Fruit fly (Drosophila melanogaster) S2 (cell line): ENCODE measurements around the gene noc.

ENCODE experiments used
- CG8478 ChIP-seq: fragments of >200 bp; optimal IDR thresholded peaks from 2 replicates; lab custom pipeline; 2018
- CTCF ChIP-seq, 2 experiments: fragments of >200 bp; optimal IDR thresholded peaks; 2 replicates each; lab custom pipeline; 2018

The noc gene

dm6 chr2L:14531268-14531863, 40.7 kb downstream of the noc start:
- TF ChIP-seq CG8478 = no peak
- no peak for TF ChIP-seq CTCF (optimal IDR thresholded peaks at IDR 0.05; lab: Kevin White, UChicago)

DNA sequence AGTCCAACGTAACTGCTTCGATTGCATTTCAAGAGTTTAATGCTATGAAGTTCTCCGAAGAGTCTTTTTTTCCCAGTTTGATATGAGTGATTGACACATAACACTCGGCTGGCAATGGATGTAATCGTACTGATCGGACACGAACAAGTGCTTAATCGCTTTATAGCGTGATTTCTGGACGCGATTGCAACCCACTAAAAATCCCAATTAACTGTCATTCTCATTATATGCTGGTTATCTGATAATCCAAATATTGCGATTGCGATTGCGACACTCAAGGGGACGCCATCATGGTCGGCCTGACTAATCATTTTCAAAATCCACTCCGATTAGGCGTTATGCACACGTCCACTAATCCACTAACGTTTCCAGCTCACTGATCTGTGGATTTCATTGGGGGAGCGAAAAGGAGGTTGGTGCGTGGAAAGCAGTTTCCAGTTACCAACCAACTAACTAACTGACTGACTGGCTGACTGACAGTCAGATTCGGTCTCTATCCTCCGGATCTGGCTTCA, 42.2 kb downstream of the noc start:
- no peak for TF ChIP-seq CG8478
- TF ChIP-seq CTCF (optimal IDR thresholded peaks at IDR 0.05; lab: Kevin White, UChicago) = no peak

DNA sequence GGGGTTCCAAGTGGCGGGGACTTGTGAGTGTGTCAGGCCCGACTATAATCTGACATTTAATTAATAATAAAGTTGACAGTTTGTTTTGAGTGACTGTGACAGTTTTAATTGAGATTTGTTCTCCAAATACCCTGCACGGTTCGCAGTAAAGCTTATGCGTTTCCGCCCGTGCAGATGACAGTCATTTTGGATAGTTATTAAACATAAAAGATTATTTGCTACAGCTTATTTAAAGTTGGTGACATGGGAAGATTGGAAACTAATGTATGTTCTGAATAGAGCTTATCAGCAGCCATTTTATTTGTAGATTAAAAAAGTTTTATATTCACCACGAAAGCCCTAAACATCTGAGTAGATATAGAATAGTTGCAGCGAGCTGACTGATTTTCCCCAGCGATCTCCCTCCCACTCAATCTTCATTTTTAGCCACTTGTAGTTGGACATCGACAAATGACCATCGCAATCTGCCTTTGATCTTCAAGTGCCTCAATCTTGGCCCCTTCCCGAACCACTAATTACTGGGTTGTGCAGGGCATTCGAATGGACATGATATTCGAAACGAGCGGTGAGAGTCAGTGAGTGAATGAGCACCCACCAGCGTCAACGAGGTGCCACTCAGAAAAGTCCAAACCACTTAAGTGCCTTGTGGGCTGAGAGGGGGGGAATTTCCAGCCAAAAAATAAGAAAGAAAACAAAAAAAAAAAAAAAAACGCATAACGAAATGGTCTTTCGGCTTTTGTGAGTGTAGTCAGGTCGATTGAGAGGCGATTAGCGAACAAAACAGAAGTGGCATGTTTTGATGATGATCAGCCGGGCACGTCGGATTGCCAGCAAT, 43.0 kb downstream of the noc start:
- no peak for TF ChIP-seq CTCF (optimal IDR thresholded peaks at IDR 0.05; lab: Kevin White, UChicago)
- TF ChIP-seq CG8478 = no peak

DNA sequence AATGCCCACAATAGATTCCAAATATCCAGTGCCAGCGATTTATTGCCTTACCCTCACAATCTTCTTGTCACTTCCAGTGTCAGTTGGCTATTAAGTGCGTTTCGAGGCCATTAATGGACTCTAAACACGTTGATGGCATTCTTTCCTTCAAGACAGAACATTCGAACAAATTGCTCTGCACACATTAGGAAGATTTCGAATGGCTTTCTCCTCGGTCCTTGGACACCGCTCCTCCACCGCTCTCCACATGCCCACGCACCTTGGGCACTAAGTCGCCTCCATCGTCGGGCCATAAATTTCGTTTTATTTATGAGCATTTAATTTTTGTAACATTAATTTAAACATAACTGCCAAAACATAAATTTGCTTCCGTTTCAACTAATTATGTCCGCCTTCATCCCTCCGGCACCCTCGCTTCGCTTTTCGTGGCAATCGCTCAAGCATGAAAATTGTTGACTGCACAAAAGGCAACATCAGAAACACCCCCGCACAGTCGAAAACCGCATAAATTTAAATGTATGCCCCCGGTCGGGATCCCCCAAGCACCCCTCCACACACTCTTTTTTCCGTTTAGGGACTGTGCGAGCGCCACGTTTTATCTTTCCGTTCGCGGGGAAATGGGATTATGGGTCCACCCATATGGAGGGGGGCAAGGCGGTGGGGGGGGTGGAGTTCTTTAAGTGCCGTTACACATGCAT, 46.2 kb downstream of the noc start:
- no peak for TF ChIP-seq CG8478
- TF ChIP-seq CTCF (optimal IDR thresholded peaks at IDR 0.05; lab: Kevin White, UChicago) = no peak

dm6 chr2L:14537432-14538221, 47.0 kb downstream of the noc start:
- TF ChIP-seq CTCF (optimal IDR thresholded peaks at IDR 0.05; lab: Kevin White, UChicago) (no peak), CG8478 (no peak)

DNA sequence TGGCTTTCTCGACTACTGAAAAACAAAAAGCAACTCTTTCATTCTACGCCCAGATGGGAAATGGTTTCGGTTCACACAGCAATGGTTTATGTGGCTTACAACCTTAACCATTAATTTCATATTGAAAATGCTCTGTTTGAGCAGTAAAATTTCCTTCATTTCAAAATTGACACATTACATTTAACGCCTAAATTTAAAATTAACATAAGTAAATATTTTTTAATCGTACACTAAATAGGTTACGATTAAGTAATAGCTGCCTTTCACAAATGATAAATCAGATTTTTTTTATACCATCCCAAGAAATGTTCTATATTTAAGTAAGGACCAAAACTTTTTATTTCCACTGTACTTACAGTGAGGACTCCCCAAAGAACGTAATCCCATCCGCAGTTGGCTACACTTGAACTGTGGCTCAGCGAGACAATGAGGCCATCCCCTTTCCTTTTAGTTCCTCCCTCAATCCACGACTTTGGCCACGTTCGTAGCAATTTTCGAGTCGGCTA, 48.2 kb downstream of the noc start:
- TF ChIP-seq CTCF (optimal IDR thresholded peaks at IDR 0.05; lab: Kevin White, UChicago) (no peak), CG8478 (no peak)

DNA sequence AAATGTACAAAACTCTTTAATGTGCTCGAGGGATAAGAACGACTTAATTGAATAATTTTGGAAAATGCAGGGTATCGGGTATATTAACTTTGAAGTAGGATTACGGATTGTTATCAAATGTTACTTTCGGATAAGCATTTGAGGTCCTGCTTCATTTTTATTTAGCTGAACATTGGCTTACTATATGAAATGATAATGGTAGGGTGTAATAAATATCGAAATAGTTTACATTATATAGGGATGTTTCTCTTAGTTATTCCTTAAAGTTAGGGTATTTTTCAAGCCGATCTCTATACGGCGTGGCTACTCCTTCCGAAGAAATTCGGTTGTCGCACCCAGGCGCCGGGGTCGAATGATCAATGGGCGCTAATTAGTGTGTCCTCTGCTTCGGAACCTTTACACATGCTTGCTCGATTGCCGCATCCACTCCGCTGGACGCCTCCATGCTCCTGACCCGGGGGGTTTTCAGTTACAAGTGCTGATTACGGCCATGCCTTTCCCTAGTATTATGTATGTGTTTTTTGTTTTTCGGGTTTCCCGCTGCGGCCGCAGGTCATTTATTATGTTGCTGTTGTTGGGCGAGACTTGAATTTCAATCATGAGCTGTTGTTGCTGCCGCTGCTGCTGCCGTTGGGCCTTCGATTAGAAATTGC, 49.3 kb downstream of the noc start:
- TF ChIP-seq CG8478 (no peak), CTCF (optimal IDR thresholded peaks at IDR 0.05; lab: Kevin White, UChicago) (no peak)

dm6 chr2L:14540539-14541106, 50.0 kb downstream of the noc start:
- TF ChIP-seq CTCF (optimal IDR thresholded peaks at IDR 0.05; lab: Kevin White, UChicago) (no peak), CG8478 (no peak)
